Comparison of ENCODE assay signal across 2 fruit fly cellular contexts in the genomic region with DNA sequence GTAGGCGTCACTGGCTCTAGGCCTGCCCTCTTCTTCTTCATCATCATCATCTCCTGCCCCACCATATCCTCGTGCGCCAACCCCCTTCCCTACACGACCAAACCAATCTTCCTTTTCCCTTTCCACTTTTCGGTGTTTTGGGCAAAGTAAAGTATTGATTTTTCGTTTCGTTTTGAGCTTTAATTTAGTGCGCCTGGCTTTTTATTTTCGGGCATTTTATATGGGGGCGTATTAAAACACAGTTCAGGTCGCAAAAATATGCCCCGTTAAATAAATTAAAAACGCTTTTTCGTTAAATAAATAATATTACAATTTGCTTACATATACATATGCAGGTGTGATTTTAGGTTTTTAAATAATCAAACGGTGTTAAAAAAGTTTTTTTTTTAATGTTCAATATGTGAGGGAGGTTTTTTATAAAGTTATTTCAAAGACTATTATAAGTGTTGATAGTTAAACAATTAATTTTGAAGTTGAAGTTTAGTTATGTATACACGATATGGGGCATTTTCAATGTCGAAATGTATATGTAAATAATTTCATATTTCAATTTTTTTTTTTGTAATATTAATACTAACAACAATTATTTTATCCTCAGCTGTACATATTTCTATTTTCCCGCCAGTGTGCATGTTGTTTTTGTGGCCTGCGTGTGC.
TF ChIP-seq lines count a peak whose summit lies in the region.

No protein-coding gene starts in this region.

TF ChIP-seq in whole organism, embryonic, 481 proteins besides CTCF, POLR2A, EP300 and RAD21 (continued from another document and continues in another):
- TF ChIP-seq Fer3 (tag; optimal IDR thresholded peaks at IDR 0.05; lab: Kevin White, UChicago) (peak; percentile 60), yki (optimal IDR thresholded peaks at IDR 0.05; lab: Kevin White, UChicago) (no peak), CG7745 (tag; optimal IDR thresholded peaks at IDR 0.05; lab: Kevin White, UChicago) (no peak), Fer1 (GFP tag; optimal IDR thresholded peaks at IDR 0.05; lab: Kevin White, UChicago) (peak; percentile 71), dmrt11E (tag; optimal IDR thresholded peaks at IDR 0.05; lab: Kevin White, UChicago) (peak; percentile 58), Sox102F (GFP tag; optimal IDR thresholded peaks at IDR 0.05; lab: Kevin White, UChicago) (peak; percentile 87), ap (GFP tag; IDR thresholded peaks at IDR 0.05; lab: Robert Waterston, UW) (peak; percentile 30; the same call in 1 of the 2 replicates), Optix (GFP tag; IDR thresholded peaks at IDR 0.05; lab: Robert Waterston, UW) (no peak), Ssrp (tag; optimal IDR thresholded peaks at IDR 0.05; lab: Kevin White, UChicago) (peak; percentile 78), chif (GFP tag; optimal IDR thresholded peaks at IDR 0.05; lab: Kevin White, UChicago) (peak; percentile 17 to 31), CG12391 (tag; optimal IDR thresholded peaks at IDR 0.05; lab: Kevin White, UChicago) (peak; percentile 81), Atf-2 (GFP tag; optimal IDR thresholded peaks at IDR 0.05; lab: Kevin White, UChicago) (peak; percentile 54), esg (GFP tag; conservative IDR thresholded peaks at IDR 0.05; lab: Robert Waterston, UW) (peak; percentile 60), br (optimal IDR thresholded peaks at IDR 0.05; lab: Kevin White, UChicago) (no peak), CG10267 (tag; optimal IDR thresholded peaks at IDR 0.05; lab: Kevin White, UChicago) (peak; percentile 71), kay (GFP tag; optimal IDR thresholded peaks at IDR 0.05; lab: Kevin White, UChicago) (peak; percentile 49), CG11504 (tag; optimal IDR thresholded peaks at IDR 0.05; lab: Kevin White, UChicago) (peak; percentile 91), sens-2 (GFP tag; IDR thresholded peaks at IDR 0.05; lab: Robert Waterston, UW) (no peak), Awh (GFP tag; IDR thresholded peaks at IDR 0.05; lab: Robert Waterston, UW) (peak; percentile 32; the same call in 1 of the 2 replicates), CG15011 (GFP tag; optimal IDR thresholded peaks at IDR 0.05; lab: Kevin White, UChicago) (peak; percentile 23), tap (tag; optimal IDR thresholded peaks at IDR 0.05; lab: Kevin White, UChicago) (peak; percentile 74), CG7839 (tag; optimal IDR thresholded peaks at IDR 0.05; lab: Kevin White, UChicago) (peak; percentile 90), dysf (GFP tag; IDR thresholded peaks at IDR 0.05; lab: Robert Waterston, UW) (peak; percentile 66; the same call in 2 of the 3 replicates), Vsx1 (GFP tag; optimal IDR thresholded peaks at IDR 0.05; lab: Kevin White, UChicago) (peak; percentile 37), lab (GFP tag; optimal IDR thresholded peaks at IDR 0.05; lab: Kevin White, UChicago) (peak; percentile 77), hkb (optimal IDR thresholded peaks at IDR 0.05; lab: Kevin White, UChicago) (no peak), hkb (GFP tag; IDR thresholded peaks at IDR 0.05; lab: Robert Waterston, UW) (no peak; the same call in 1 of the 2 replicates), Scr (GFP tag; IDR thresholded peaks at IDR 0.05; lab: Robert Waterston, UW; ENCODE audit: partially characterized antibody) (no peak), CG11695 (GFP tag; IDR thresholded peaks at IDR 0.05; lab: Robert Waterston, UW) (peak; percentile 79), az2 (GFP tag; optimal IDR thresholded peaks at IDR 0.05; lab: Kevin White, UChicago) (peak; percentile 62), CG13296 (GFP tag; optimal IDR thresholded peaks at IDR 0.05; lab: Kevin White, UChicago) (peak; percentile 73), HHEX (GFP tag; optimal IDR thresholded peaks at IDR 0.05; lab: Kevin White, UChicago) (peak; percentile 50), chm (GFP tag; IDR thresholded peaks at IDR 0.05; lab: Robert Waterston, UW) (no peak), fd64A (GFP tag; optimal IDR thresholded peaks at IDR 0.05; lab: Kevin White, UChicago) (no peak), CG7556 (GFP tag; optimal IDR thresholded peaks at IDR 0.05; lab: Kevin White, UChicago) (peak; percentile 86), pan (optimal IDR thresholded peaks at IDR 0.05; lab: Kevin White, UChicago) (no peak), pan (GFP tag; optimal IDR thresholded peaks at IDR 0.05 in 1 of 2, IDR thresholded peaks at IDR 0.05 in 1 of 2) (peak in 1 of 2 experiments; percentile 68), CG12155 (GFP tag; optimal IDR thresholded peaks at IDR 0.05; lab: Kevin White, UChicago) (peak; percentile 22), gcm (GFP tag; optimal IDR thresholded peaks at IDR 0.05; lab: Kevin White, UChicago) (peak; percentile 71), E2f2 (GFP tag; IDR thresholded peaks at IDR 0.05; lab: Robert Waterston, UW) (peak; percentile 27; the same call in 1 of the 2 replicates), vfl (GFP tag; optimal IDR thresholded peaks at IDR 0.05; lab: Kevin White, UChicago) (no peak), CG4424 (GFP tag; optimal IDR thresholded peaks at IDR 0.05; lab: Kevin White, UChicago) (peak; percentile 64), grau (tag; optimal IDR thresholded peaks at IDR 0.05; lab: Kevin White, UChicago) (peak; percentile 81), wdn (GFP tag; IDR thresholded peaks at IDR 0.05; lab: Robert Waterston, UW) (no peak), CG9727 (GFP tag; optimal IDR thresholded peaks at IDR 0.05; lab: Kevin White, UChicago) (peak; percentile 86), Oli (tag; optimal IDR thresholded peaks at IDR 0.05; lab: Kevin White, UChicago) (peak; percentile 83), CG14014 (GFP tag; IDR thresholded peaks at IDR 0.05; lab: Robert Waterston, UW) (peak; percentile 50; the same call in 1 of the 2 replicates), CG4707 (GFP tag; optimal IDR thresholded peaks at IDR 0.05; lab: Kevin White, UChicago) (no peak), CG8924 (tag; optimal IDR thresholded peaks at IDR 0.05; lab: Kevin White, UChicago) (peak; percentile 83), HmgZ (tag; optimal IDR thresholded peaks at IDR 0.05; lab: Kevin White, UChicago) (no peak), ERR (GFP tag; optimal IDR thresholded peaks at IDR 0.05; lab: Kevin White, UChicago) (no peak), CG2116 (GFP tag; optimal IDR thresholded peaks at IDR 0.05; lab: Kevin White, UChicago) (peak; percentile 37), CG17829 (tag; optimal IDR thresholded peaks at IDR 0.05; lab: Kevin White, UChicago) (peak; percentile 76), CG1603 (tag; optimal IDR thresholded peaks at IDR 0.05; lab: Kevin White, UChicago) (no peak), gt (GFP tag; IDR thresholded peaks at IDR 0.05; lab: Robert Waterston, UW) (no peak), Deaf1 (tag; optimal IDR thresholded peaks at IDR 0.05; lab: Kevin White, UChicago) (peak; percentile 46), CG4360 (GFP tag; IDR thresholded peaks at IDR 0.05; lab: Robert Waterston, UW) (no peak), CG4404 (GFP tag; IDR thresholded peaks at IDR 0.05; lab: Robert Waterston, UW) (no peak), salm (tag; optimal IDR thresholded peaks at IDR 0.05; lab: Kevin White, UChicago) (peak; percentile 35), Nf-YC (tag; optimal IDR thresholded peaks at IDR 0.05; lab: Kevin White, UChicago) (peak; percentile 25), CG6813 (GFP tag; optimal IDR thresholded peaks at IDR 0.05; lab: Kevin White, UChicago) (peak; percentile 70), Ptx1 (GFP tag; IDR thresholded peaks at IDR 0.05; lab: Robert Waterston, UW) (peak; percentile 71)

TF ChIP-seq in whole organism, prepupa, 60 proteins besides CTCF, POLR2A, EP300 and RAD21 (continued from another document):
- TF ChIP-seq Hr38 (GFP tag; optimal IDR thresholded peaks at IDR 0.05; lab: Kevin White, UChicago) (no peak), Eip75B (GFP tag; optimal IDR thresholded peaks at IDR 0.05; lab: Kevin White, UChicago) (peak; percentile 12), CG16779 (tag; optimal IDR thresholded peaks at IDR 0.05; lab: Kevin White, UChicago) (no peak), CG9139 (GFP tag; optimal IDR thresholded peaks at IDR 0.05; lab: Kevin White, UChicago) (no peak), ss (GFP tag; optimal IDR thresholded peaks at IDR 0.05; lab: Kevin White, UChicago) (no peak), Lpt (GFP tag; optimal IDR thresholded peaks at IDR 0.05; lab: Kevin White, UChicago) (peak; percentile 41), pdm3 (GFP tag; optimal IDR thresholded peaks at IDR 0.05; lab: Kevin White, UChicago) (peak; percentile 59), Met (GFP tag; optimal IDR thresholded peaks at IDR 0.05; lab: Kevin White, UChicago) (peak; percentile 64)
